Worm (Caenorhabditis elegans) whole organism, young adult: Measurements from ENCODE around the gene haf-3.

Source experiments
- B0035.1 ChIP-seq: sonication (generic microtip); optimal IDR thresholded peaks from 2 replicates; lab custom pipeline; 2016; ENCODE audit warnings: missing genetic modification characterization, mild to moderate bottlenecking, missing compliant biosample characterization, missing genotype, missing genetic modification reagents
- C06A6.2 ChIP-seq: fragments of 200-800 bp; sonication (Bioruptor generic); conservative IDR thresholded peaks from 2 replicates; pipeline ENCODE4 v1.3.6; 2022; ENCODE audit warnings: missing genetic modification characterization, missing compliant biosample characterization
- F10E7.11 ChIP-seq: sonication (generic microtip); optimal IDR thresholded peaks from 2 replicates; lab custom pipeline; 2017; ENCODE audit warnings: mild to moderate bottlenecking, missing genetic modification characterization, moderate library complexity, missing compliant biosample characterization
- F33H1.4 ChIP-seq: fragments of 200-800 bp; sonication (Bioruptor generic); IDR thresholded peaks from 2 replicates; pipeline ENCODE4 v1.3.6; 2022; ENCODE audit warnings: missing genetic modification reagents, missing genetic modification characterization, missing compliant biosample characterization
- F39B2.1 ChIP-seq: fragments of 200-800 bp; sonication (Bioruptor generic); IDR thresholded peaks from 2 replicates; pipeline ENCODE4 v1.3.6; 2022; ENCODE audit warnings: missing genetic modification reagents, missing genetic modification characterization, missing compliant biosample characterization
- F49E8.2 ChIP-seq: sonication (generic microtip); optimal IDR thresholded peaks from 3 replicates; lab custom pipeline; 2017; ENCODE audit warnings: missing genetic modification characterization, mild to moderate bottlenecking, missing compliant biosample characterization, antibody characterized with exemption, moderate library complexity; ENCODE audit not compliant: insufficient read depth
- F52B5.7 ChIP-seq: sonication (generic microtip); optimal IDR thresholded peaks from 2 replicates; lab custom pipeline; 2016; ENCODE audit warnings: mild to moderate bottlenecking, missing genetic modification characterization, missing compliant biosample characterization
- K11D2.4 ChIP-seq: fragments of 200-800 bp; sonication (Bioruptor generic); IDR thresholded peaks from 2 replicates; pipeline ENCODE4 v1.3.6; 2022; ENCODE audit warnings: missing genetic modification reagents, missing genetic modification characterization, missing compliant biosample characterization
- T07F8.4 ChIP-seq: sonication (generic microtip); optimal IDR thresholded peaks from 2 replicates; lab custom pipeline; 2016; ENCODE audit warnings: mild to moderate bottlenecking, missing genetic modification characterization, moderate library complexity, missing compliant biosample characterization
- Y53G8AR.9 ChIP-seq: fragments of 200-800 bp; sonication (Bioruptor generic); conservative IDR thresholded peaks from 2 replicates; pipeline ENCODE4 v1.3.6; 2022; ENCODE audit warnings: missing genetic modification reagents, missing genetic modification characterization, missing compliant biosample characterization
- Y56A3A.18 ChIP-seq: fragments of 200-800 bp; sonication (Bioruptor generic); IDR thresholded peaks from 2 replicates; pipeline ENCODE4 v1.3.6; 2022; ENCODE audit warnings: missing genetic modification reagents, missing genetic modification characterization, missing compliant biosample characterization
- ZK185.1 ChIP-seq: sonication (generic microtip); optimal IDR thresholded peaks from 2 replicates; lab custom pipeline; 2016; ENCODE audit warnings: mild to moderate bottlenecking, missing genetic modification characterization, missing compliant biosample characterization; ENCODE audit not compliant: poor library complexity, severe bottlenecking
- attf-5 ChIP-seq: fragments of 200-800 bp; sonication (Bioruptor generic); optimal IDR thresholded peaks from 2 replicates; lab custom pipeline; 2018; ENCODE audit warnings: mild to moderate bottlenecking, missing genetic modification characterization, missing compliant biosample characterization
- attf-6 ChIP-seq: fragments of 200-800 bp; sonication (Bioruptor generic); IDR thresholded peaks from 2 replicates; pipeline ENCODE4 v1.3.6; 2022; ENCODE audit warnings: missing genetic modification reagents, missing genetic modification characterization, missing compliant biosample characterization
- bed-1 ChIP-seq: fragments of 200-800 bp; sonication (Bioruptor generic); IDR thresholded peaks from 2 replicates; pipeline ENCODE4 v1.3.6; 2022; ENCODE audit warnings: missing genetic modification reagents, missing genetic modification characterization, missing compliant biosample characterization
- ceh-100 ChIP-seq: fragments of 200-800 bp; sonication (Bioruptor generic); IDR thresholded peaks from 2 replicates; pipeline ENCODE4 v1.3.6; 2022; ENCODE audit warnings: missing genetic modification reagents, missing genetic modification characterization, missing compliant biosample characterization
- ceh-27 ChIP-seq: fragments of 200-800 bp; sonication (Bioruptor generic); optimal IDR thresholded peaks from 2 replicates; lab custom pipeline; 2018; ENCODE audit warnings: mild to moderate bottlenecking, missing genetic modification characterization, moderate library complexity, missing compliant biosample characterization
- ceh-40 ChIP-seq: fragments of 200-800 bp; sonication (Bioruptor generic); IDR thresholded peaks from 2 replicates; pipeline ENCODE4 v1.3.6; 2022; ENCODE audit warnings: missing genetic modification characterization, missing compliant biosample characterization
- ceh-58 ChIP-seq: fragments of 200-800 bp; sonication (Bioruptor generic); IDR thresholded peaks from 2 replicates; pipeline ENCODE4 v1.3.6; 2022; ENCODE audit warnings: missing genetic modification characterization, missing compliant biosample characterization
- die-1 ChIP-seq: sonication (generic microtip); optimal IDR thresholded peaks from 2 replicates; lab custom pipeline; 2016; ENCODE audit warnings: missing genotype, mild to moderate bottlenecking, missing genetic modification characterization, missing compliant biosample characterization
- dpl-1 ChIP-seq: fragments of 150-350 bp; optimal IDR thresholded peaks from 2 replicates; lab custom pipeline; 2014; ENCODE audit warnings: missing biosample characterization, missing genetic modification reagents, missing genetic modification characterization
- efl-1 ChIP-seq: fragments of 150-350 bp; optimal IDR thresholded peaks from 2 replicates; lab custom pipeline; 2014; ENCODE audit warnings: missing biosample characterization, missing genetic modification reagents, missing genetic modification characterization
- egl-18 ChIP-seq: fragments of 200-800 bp; sonication (Bioruptor generic); IDR thresholded peaks from 2 replicates; pipeline ENCODE4 v1.3.6; 2022; ENCODE audit warnings: missing genetic modification reagents, missing genetic modification characterization, missing compliant biosample characterization
- egl-44 ChIP-seq: fragments of 200-800 bp; sonication (Bioruptor generic); IDR thresholded peaks from 2 replicates; pipeline ENCODE4 v1.3.6; 2022; ENCODE audit warnings: missing genetic modification reagents, missing genetic modification characterization, missing compliant biosample characterization
- ets-4 ChIP-seq: fragments of 200-800 bp; sonication (Bioruptor generic); optimal IDR thresholded peaks from 2 replicates; lab custom pipeline; 2018; ENCODE audit warnings: mild to moderate bottlenecking, missing genetic modification characterization, missing compliant biosample characterization
- fkh-3 ChIP-seq: sonication (generic microtip); optimal IDR thresholded peaks from 2 replicates; lab custom pipeline; 2016; ENCODE audit warnings: mild to moderate bottlenecking, missing genetic modification characterization, missing compliant biosample characterization
- gei-17 ChIP-seq: fragments of 200-800 bp; sonication (Bioruptor generic); optimal IDR thresholded peaks from 2 replicates; lab custom pipeline; 2018; ENCODE audit warnings: mild to moderate bottlenecking, missing genetic modification characterization, missing compliant biosample characterization
- hlh-12 ChIP-seq: sonication (generic microtip); optimal IDR thresholded peaks from 2 replicates; lab custom pipeline; 2016; ENCODE audit warnings: missing genetic modification characterization, missing compliant biosample characterization
- hlh-26 ChIP-seq: fragments of 200-800 bp; sonication (Bioruptor generic); conservative IDR thresholded peaks from 2 replicates; pipeline ENCODE4 v1.3.6; 2022; ENCODE audit warnings: missing genetic modification reagents, missing genetic modification characterization, missing compliant biosample characterization
- let-526 ChIP-seq: fragments of 200-800 bp; sonication (Bioruptor generic); IDR thresholded peaks from 2 replicates; pipeline ENCODE4 v1.3.6; 2022; ENCODE audit warnings: missing genetic modification reagents, missing genetic modification characterization, missing compliant biosample characterization
- lin-26 ChIP-seq: fragments of 200-800 bp; sonication (Bioruptor generic); IDR thresholded peaks from 2 replicates; pipeline ENCODE4 v1.3.6; 2022; ENCODE audit warnings: missing genetic modification reagents, missing genetic modification characterization, missing compliant biosample characterization
- lir-1 ChIP-seq: fragments of 200-800 bp; sonication (Bioruptor generic); conservative IDR thresholded peaks from 2 replicates; pipeline ENCODE4 v1.3.6; 2022; ENCODE audit warnings: missing genetic modification reagents, missing genetic modification characterization, missing compliant biosample characterization
- lsl-1 ChIP-seq: fragments of 200-800 bp; sonication (Bioruptor generic); optimal IDR thresholded peaks from 2 replicates; lab custom pipeline; 2018; ENCODE audit warnings: mild to moderate bottlenecking, missing genetic modification characterization, moderate library complexity, missing compliant biosample characterization
- madf-10 ChIP-seq: sonication (generic microtip); optimal IDR thresholded peaks from 2 replicates; lab custom pipeline; 2016; ENCODE audit warnings: mild to moderate bottlenecking, missing genetic modification characterization, missing compliant biosample characterization
- madf-3 ChIP-seq: fragments of 200-800 bp; sonication (Bioruptor generic); IDR thresholded peaks from 2 replicates; pipeline ENCODE4 v1.3.6; 2022; ENCODE audit warnings: missing genetic modification reagents, missing genetic modification characterization, missing compliant biosample characterization
- madf-8 ChIP-seq: fragments of 200-800 bp; sonication (Bioruptor generic); conservative IDR thresholded peaks from 2 replicates; pipeline ENCODE4 v1.3.6; 2022; ENCODE audit warnings: missing genetic modification reagents, missing genetic modification characterization, missing compliant biosample characterization
- mcd-1 ChIP-seq: fragments of 200-800 bp; sonication (Bioruptor generic); IDR thresholded peaks from 2 replicates; pipeline ENCODE4 v1.3.6; 2022; ENCODE audit warnings: missing genetic modification reagents, missing genetic modification characterization, missing compliant biosample characterization
- mxl-1 ChIP-seq: sonication (generic microtip); optimal IDR thresholded peaks from 2 replicates; lab custom pipeline; 2016; ENCODE audit warnings: missing genetic modification characterization, missing compliant biosample characterization
- nhr-120 ChIP-seq: fragments of 200-800 bp; sonication (Bioruptor generic); IDR thresholded peaks from 2 replicates; pipeline ENCODE4 v1.3.6; 2022; ENCODE audit warnings: missing genetic modification characterization, missing compliant biosample characterization
- nhr-27 ChIP-seq: fragments of 200-800 bp; sonication (Bioruptor generic); optimal IDR thresholded peaks from 2 replicates; lab custom pipeline; 2018; ENCODE audit warnings: mild to moderate bottlenecking, missing genetic modification characterization, moderate library complexity, missing compliant biosample characterization
- nhr-90 ChIP-seq: sonication (generic microtip); optimal IDR thresholded peaks from 2 replicates; lab custom pipeline; 2016; ENCODE audit warnings: missing genotype, mild to moderate bottlenecking, missing genetic modification characterization, missing compliant biosample characterization
- rec-8 ChIP-seq, 2 experiments: sonication (generic microtip); optimal IDR thresholded peaks; 2 replicates each; lab custom pipeline; 2016; ENCODE audit warnings: mild to moderate bottlenecking in 2 of 2, missing genetic modification characterization in 2 of 2, missing genetic modification reagents in 2 of 2, missing genotype in 2 of 2, missing biosample characterization in 1 of 2, missing compliant biosample characterization in 1 of 2, moderate library complexity in 1 of 2
- sea-2 ChIP-seq: fragments of 200-800 bp; sonication (Bioruptor generic); IDR thresholded peaks from 2 replicates; pipeline ENCODE4 v1.3.6; 2022; ENCODE audit warnings: missing genetic modification characterization, missing compliant biosample characterization
- snpc-1.3 ChIP-seq: sonication (generic microtip); optimal IDR thresholded peaks from 2 replicates; lab custom pipeline; 2017; ENCODE audit warnings: missing genetic modification characterization, mild to moderate bottlenecking, missing compliant biosample characterization, antibody characterized with exemption, moderate library complexity, missing genotype, missing genetic modification reagents; ENCODE audit not compliant: insufficient read depth
- somi-1 ChIP-seq: fragments of 200-800 bp; sonication (Bioruptor generic); optimal IDR thresholded peaks from 2 replicates; lab custom pipeline; 2018; ENCODE audit warnings: mild to moderate bottlenecking, missing genetic modification characterization, missing compliant biosample characterization
- xnd-1 ChIP-seq: sonication (generic microtip); optimal IDR thresholded peaks from 2 replicates; lab custom pipeline; 2016; ENCODE audit warnings: missing genotype, missing genetic modification reagents, missing genetic modification characterization, missing compliant biosample characterization
- zim-3 ChIP-seq: sonication (generic microtip); optimal IDR thresholded peaks from 2 replicates; lab custom pipeline; 2017; ENCODE audit warnings: mild to moderate bottlenecking, missing genetic modification characterization, moderate library complexity, missing compliant biosample characterization
- ztf-26 ChIP-seq: sonication (generic microtip); optimal IDR thresholded peaks from 2 replicates; lab custom pipeline; 2017; ENCODE audit warnings: missing genetic modification characterization, missing compliant biosample characterization
- ztf-28 ChIP-seq: fragments of 200-800 bp; sonication (Bioruptor generic); IDR thresholded peaks from 2 replicates; pipeline ENCODE4 v1.3.6; 2022; ENCODE audit warnings: missing genetic modification reagents, missing genetic modification characterization, missing compliant biosample characterization

haf-3 gene

DNA sequence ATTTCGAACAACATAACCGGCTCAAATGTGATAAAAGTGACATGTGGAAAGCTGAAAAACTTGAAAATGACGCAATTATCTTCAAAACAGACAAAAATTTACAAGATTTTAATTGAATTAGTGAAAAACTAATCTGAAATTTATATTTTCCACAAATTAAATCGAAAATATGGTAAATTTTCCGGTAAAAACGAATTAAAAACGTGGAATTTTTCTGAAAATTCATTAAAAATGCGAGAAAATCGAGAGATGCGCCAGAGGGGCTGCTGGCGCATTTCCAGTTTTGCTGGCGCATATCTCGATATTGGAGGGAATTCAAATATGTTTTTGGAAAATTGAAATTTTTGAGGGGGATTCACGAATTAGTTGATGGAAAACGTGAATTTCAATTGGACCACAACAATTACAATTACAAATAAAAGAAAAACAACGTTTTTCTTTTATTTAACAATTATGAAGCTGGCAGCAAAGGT, at the start of gene haf-3, which contains the start of gene F57A10.2 (continued):
- TF ChIP-seq ceh-27 (GFP tag; lab: Kevin White, UChicago) (peak; percentile 65), F49E8.2 (tag; lab: Kevin White, UChicago) (peak; percentile 35), ceh-40 (GFP tag; lab: Robert Waterston, UW) (no peak), egl-18 (no peak), ztf-26 (peak; percentile 51), ZK185.1 (tag; lab: Kevin White, UChicago) (peak; percentile 75), hlh-26 (GFP tag; lab: Robert Waterston, UW) (no peak), Y53G8AR.9 (peak; percentile 91), fkh-3 (tag; lab: Kevin White, UChicago) (no peak), lir-1 (peak; percentile 65; the same call in 1 of the 2 replicates), F52B5.7 (tag; lab: Kevin White, UChicago) (no peak), madf-10 (tag; lab: Kevin White, UChicago) (peak; percentile 38), xnd-1 (peak; percentile 56), T07F8.4 (tag; lab: Kevin White, UChicago) (no peak), ceh-100 (GFP tag; lab: Robert Waterston, UW) (peak; percentile 86), madf-8 (GFP tag; lab: Robert Waterston, UW) (peak; percentile 62), F10E7.11 (tag; lab: Kevin White, UChicago) (no peak), attf-5 (peak; percentile 50), nhr-27 (tag; lab: Kevin White, UChicago) (no peak), K11D2.4 (GFP tag; lab: Robert Waterston, UW) (peak; percentile 81), efl-1 (GFP tag; lab: Kevin White, UChicago) (peak; percentile 90), F33H1.4 (GFP tag; lab: Robert Waterston, UW) (peak; percentile 68), F39B2.1 (GFP tag; lab: Robert Waterston, UW) (0 out of 2 replicates have a peak, but pooled peaks have one; percentile 45), snpc-1.3 (tag; lab: Kevin White, UChicago) (peak; percentile 71), zim-3 (tag; lab: Kevin White, UChicago) (no peak), let-526 (GFP tag; lab: Robert Waterston, UW) (0 out of 2 replicates have a peak, but pooled peaks have one; percentile 32), madf-3 (GFP tag; lab: Robert Waterston, UW) (peak; percentile 81; the same call in 1 of the 2 replicates), gei-17 (GFP tag; lab: Kevin White, UChicago) (peak; percentile 48), mcd-1 (peak; percentile 92), lin-26 (GFP tag; lab: Robert Waterston, UW) (no peak), dpl-1 (peak; percentile 97), somi-1 (GFP tag; lab: Kevin White, UChicago) (peak; percentile 31), mxl-1 (no peak), rec-8 (tag; optimal IDR thresholded peaks at IDR 0.05; lab: Kevin White, UChicago) (no peak), C06A6.2 (GFP tag; lab: Robert Waterston, UW) (peak; percentile 75), die-1 (tag; lab: Kevin White, UChicago) (no peak), lsl-1 (GFP tag; lab: Kevin White, UChicago) (peak; percentile 71), bed-1 (GFP tag; lab: Robert Waterston, UW) (no peak), ztf-28 (GFP tag; lab: Robert Waterston, UW) (no peak), attf-6 (peak; percentile 84), egl-44 (GFP tag; lab: Robert Waterston, UW) (no peak), ceh-58 (no peak), nhr-90 (tag; lab: Kevin White, UChicago) (no peak), hlh-12 (no peak), Y56A3A.18 (GFP tag; lab: Robert Waterston, UW) (peak; percentile 71), nhr-120 (GFP tag; lab: Robert Waterston, UW) (no peak), B0035.1 (no peak), ets-4 (GFP tag; lab: Kevin White, UChicago) (no peak), sea-2 (GFP tag; lab: Robert Waterston, UW) (no peak)
